Worm (Caenorhabditis elegans): ENCODE data around the gene asb-2.

Gene asb-2

DNA sequence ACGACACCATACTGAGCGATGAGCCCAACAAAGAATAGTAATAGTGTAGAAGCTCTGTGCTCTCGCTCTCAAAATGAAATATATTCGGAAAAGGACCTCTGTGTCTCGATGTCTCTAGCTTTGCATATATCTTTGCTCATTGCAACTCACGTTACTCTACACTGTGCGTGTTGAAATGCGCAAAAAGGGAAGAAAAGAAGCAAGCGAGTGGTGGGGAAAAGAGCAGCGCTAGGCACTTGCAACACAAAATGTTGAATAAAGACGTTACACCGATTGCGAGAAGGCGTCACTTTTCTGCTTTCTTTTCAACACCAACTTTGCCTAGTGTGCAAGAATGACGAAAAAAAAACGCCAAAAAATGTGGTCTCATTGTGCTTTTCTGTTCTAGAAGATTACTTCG lies 35.0 kb upstream of the asb-2 start:
- peak in 2 of 3 experiments; percentile 2 to 9 for TF ChIP-seq ceh-82 (tag; optimal IDR thresholded peaks at IDR 0.05)
- TF ChIP-seq fkh-8 (tag; optimal IDR thresholded peaks at IDR 0.05) = no peak
- peak; percentile 32 for TF ChIP-seq skn-1 (tag; optimal IDR thresholded peaks at IDR 0.05)
- peak; percentile 10 for TF ChIP-seq fkh-10 (GFP tag; optimal IDR thresholded peaks at IDR 0.05)
- peak; percentile 63 for TF ChIP-seq lin-14 (GFP tag; optimal IDR thresholded peaks at IDR 0.05)
- no peak for TF ChIP-seq mef-2 (tag; optimal IDR thresholded peaks at IDR 0.05)
- no peak for TF ChIP-seq mab-9 (GFP tag; IDR thresholded peaks at IDR 0.05)
- TF ChIP-seq tlp-1 (tag; optimal IDR thresholded peaks at IDR 0.05) = no peak
- TF ChIP-seq nhr-47 (tag; optimal IDR thresholded peaks at IDR 0.05) = no peak

DNA sequence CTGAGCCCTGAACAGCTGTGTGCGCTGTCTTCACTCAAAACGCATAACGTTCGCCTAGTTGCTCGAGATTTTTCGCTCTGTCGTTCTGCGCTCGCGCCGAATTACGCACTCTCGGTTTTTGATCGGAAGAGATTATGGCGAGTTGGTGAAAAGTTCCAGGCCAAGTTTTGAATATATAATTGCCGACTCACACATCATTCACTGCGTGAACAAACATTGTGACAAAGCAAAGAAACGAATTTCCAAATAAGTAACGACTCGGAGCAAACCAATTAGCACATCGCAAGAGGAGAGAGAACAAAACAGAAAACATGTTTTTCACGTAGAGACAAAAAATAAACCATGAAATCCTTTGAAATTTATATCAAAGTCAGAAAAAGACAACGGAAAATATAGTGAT lies 34.2 kb upstream of the asb-2 start:
- TF ChIP-seq unc-98 (GFP tag; IDR thresholded peaks at IDR 0.05) (no peak), lin-14 (GFP tag; optimal IDR thresholded peaks at IDR 0.05) (peak; percentile 10), nhr-47 (tag; optimal IDR thresholded peaks at IDR 0.05) (no peak), ceh-63 (GFP tag; optimal IDR thresholded peaks at IDR 0.05) (no peak), C34B4.2 (tag; optimal IDR thresholded peaks at IDR 0.05) (no peak)

DNA sequence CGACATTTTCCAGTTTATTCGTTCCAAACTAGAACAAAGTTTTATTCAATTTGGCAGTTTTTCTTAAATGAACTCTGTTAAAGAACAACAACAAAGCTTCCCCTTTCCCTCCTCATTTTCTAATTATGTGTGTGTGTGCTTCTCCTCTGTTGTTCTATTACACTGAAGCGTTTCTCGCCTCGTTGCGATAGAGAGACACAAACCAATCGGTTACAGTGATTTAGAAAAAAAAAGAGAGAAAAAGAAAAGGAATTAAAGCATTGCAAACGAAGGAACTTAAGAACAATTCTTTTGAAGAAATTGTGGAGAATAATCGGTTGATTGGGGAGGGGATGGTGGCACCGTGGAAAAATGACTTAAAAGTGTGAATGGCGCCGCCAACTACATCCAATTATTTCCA lies 32.0 kb upstream of the asb-2 start, which contains the start of gene cest-26:
TSS of gene cest-26 (minus strand) at position 101 of the 400 bp plus-strand sequence.
- TF ChIP-seq ztf-4 (tag; optimal IDR thresholded peaks at IDR 0.05) (no peak), tbx-2 (tag; optimal IDR thresholded peaks at IDR 0.05) (no peak), dsc-1 (tag; optimal IDR thresholded peaks at IDR 0.05) (peak; percentile 7), elt-3 (tag; optimal IDR thresholded peaks at IDR 0.05) (no peak), nhr-19 (GFP tag; conservative IDR thresholded peaks at IDR 0.05) (no peak), hlh-17 (GFP tag; optimal IDR thresholded peaks at IDR 0.05; ENCODE audit: borderline replicate concordance) (no peak), unc-130 (tag; optimal IDR thresholded peaks at IDR 0.05) (no peak), fos-1 (tag; optimal IDR thresholded peaks at IDR 0.05) (no peak), fkh-4 (tag; optimal IDR thresholded peaks at IDR 0.05; ENCODE audit: borderline replicate concordance) (no peak), lin-14 (GFP tag; optimal IDR thresholded peaks at IDR 0.05) (peak; percentile 4), tlp-1 (tag; optimal IDR thresholded peaks at IDR 0.05) (no peak), grh-1 (GFP tag; IDR thresholded peaks at IDR 0.05) (no peak), isw-1 (GFP tag; IDR thresholded peaks at IDR 0.05) (no peak), alr-1 (tag; optimal IDR thresholded peaks at IDR 0.05; ENCODE audit: borderline replicate concordance) (no peak)

DNA sequence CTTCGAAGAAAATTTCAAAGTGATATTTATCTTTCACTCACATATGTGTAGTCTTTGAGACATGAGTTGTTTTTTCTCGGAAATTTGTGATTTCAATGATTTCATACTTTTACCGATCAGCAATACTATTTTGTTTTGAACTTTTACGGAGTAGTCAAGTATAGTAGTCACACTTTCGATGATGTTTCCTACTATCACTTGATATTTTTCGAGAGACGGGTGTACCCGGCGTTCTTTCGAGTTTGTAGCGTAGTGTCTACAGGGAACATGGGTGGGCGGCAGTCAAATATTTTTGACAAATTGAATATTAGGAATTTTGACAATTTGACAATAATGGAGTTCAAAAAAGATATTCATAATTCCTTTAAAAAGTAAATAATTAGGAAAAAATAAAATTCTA lies 30.7 kb upstream of the asb-2 start:
- no peak for TF ChIP-seq ces-1 (GFP tag; optimal IDR thresholded peaks at IDR 0.05)
- TF ChIP-seq ets-5 (GFP tag; IDR thresholded peaks at IDR 0.05) = no peak
- TF ChIP-seq irx-1 (tag; optimal IDR thresholded peaks at IDR 0.05) = no peak
- no peak for TF ChIP-seq ceh-8 (GFP tag; optimal IDR thresholded peaks at IDR 0.05)
- no peak for TF ChIP-seq F16B12.6 (tag; optimal IDR thresholded peaks at IDR 0.05)
- TF ChIP-seq unc-98 (GFP tag; IDR thresholded peaks at IDR 0.05) = no peak
- no peak for TF ChIP-seq mdl-1 (tag; optimal IDR thresholded peaks at IDR 0.05)
- no peak for TF ChIP-seq ztf-11 (tag; optimal IDR thresholded peaks at IDR 0.05)
- no peak for TF ChIP-seq ama-1 (optimal IDR thresholded peaks at IDR 0.05)
- TF ChIP-seq nhr-77 (tag; optimal IDR thresholded peaks at IDR 0.05) = no peak
- no peak for TF ChIP-seq ceh-88 (GFP tag; IDR thresholded peaks at IDR 0.05)
- no peak for TF ChIP-seq swsn-7 (tag; optimal IDR thresholded peaks at IDR 0.05)
- no peak for TF ChIP-seq egl-13 (tag; optimal IDR thresholded peaks at IDR 0.05)
- TF ChIP-seq rnt-1 (tag; optimal IDR thresholded peaks at IDR 0.05) = no peak
- TF ChIP-seq pax-3 (tag; optimal IDR thresholded peaks at IDR 0.05) = no peak
- no peak for TF ChIP-seq nhr-84 (tag; optimal IDR thresholded peaks at IDR 0.05)
- TF ChIP-seq elt-3 (tag; optimal IDR thresholded peaks at IDR 0.05) = no peak
- no peak for TF ChIP-seq pag-3 (tag; optimal IDR thresholded peaks at IDR 0.05; ENCODE audit: borderline replicate concordance, insufficient read depth)
- no peak for TF ChIP-seq mef-2 (tag; optimal IDR thresholded peaks at IDR 0.05)

Measured in whole organism, L1 larva.